Worm (Caenorhabditis elegans): Measurements from ENCODE around the gene clec-255.

ce11 chrV:18808621-18809020, 38.1 kb upstream of the clec-255 start, which contains the start of gene C54E10.6:
- no peak for TF ChIP-seq dao-5 (tag; optimal IDR thresholded peaks at IDR 0.05)
- TF ChIP-seq him-1 (tag; optimal IDR thresholded peaks at IDR 0.05) = no peak
- no peak for TF ChIP-seq W03F9.2 (tag; optimal IDR thresholded peaks at IDR 0.05)

All from whole organism, L4/young adult.